Fruit fly (Drosophila melanogaster): ENCODE data around the gene SdhBL.

The SdhBL gene

dm6 chrX:18941980-18942379, 47.7 kb downstream of the SdhBL start:
- TF ChIP-seq sens (GFP tag), result peak; percentile 6
- no peak for TF ChIP-seq CG2875 (GFP tag; optimal IDR thresholded peaks at IDR 0.05)
- TF ChIP-seq CG8359 (GFP tag; optimal IDR thresholded peaks at IDR 0.05; ENCODE audit: borderline replicate concordance), result peak; percentile 98

DNA sequence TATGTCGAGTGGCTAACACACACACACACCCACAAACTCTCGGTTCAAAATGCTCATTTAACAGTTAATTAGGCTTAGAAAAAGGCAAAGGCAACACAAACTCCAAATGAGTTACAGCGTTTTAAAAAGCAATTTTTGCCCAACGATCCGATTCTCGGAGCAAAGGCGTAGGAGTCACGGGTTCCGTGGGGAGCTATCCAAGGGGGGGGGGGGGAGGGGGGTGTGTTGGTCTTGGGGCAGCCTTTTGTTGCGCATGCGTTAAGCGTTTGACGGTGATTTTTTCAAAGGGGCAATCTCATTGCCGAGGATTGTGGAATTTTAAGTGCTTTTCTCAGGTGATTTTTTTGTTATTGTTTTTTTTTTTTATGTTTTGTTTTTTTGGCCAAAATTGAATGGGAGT, 48.4 kb downstream of the SdhBL start:
- no peak for TF ChIP-seq maf-S (GFP tag; optimal IDR thresholded peaks at IDR 0.05)
- TF ChIP-seq ewg (GFP tag; optimal IDR thresholded peaks at IDR 0.05), result peak; percentile 28
- TF ChIP-seq CG10321 (GFP tag; IDR thresholded peaks at IDR 0.05), result no peak
- TF ChIP-seq crol (GFP tag; IDR thresholded peaks at IDR 0.05), result peak; percentile 72
- TF ChIP-seq ham (GFP tag; IDR thresholded peaks at IDR 0.05), result no peak
- no peak for TF ChIP-seq CG15696 (tag; optimal IDR thresholded peaks at IDR 0.05)

dm6 chrX:18944139-18944538, 49.9 kb downstream of the SdhBL start:
- TF ChIP-seq CG10209 (GFP tag; optimal IDR thresholded peaks at IDR 0.05), result no peak
- TF ChIP-seq Ets65A (GFP tag), result peak; percentile 38
- no peak for TF ChIP-seq CG4282 (GFP tag; optimal IDR thresholded peaks at IDR 0.05)
- no peak for TF ChIP-seq slp2 (GFP tag; optimal IDR thresholded peaks at IDR 0.05)
- TF ChIP-seq CG6175 (GFP tag; IDR thresholded peaks at IDR 0.05), result no peak

Data from whole organism, embryonic.